Fruit fly (Drosophila melanogaster) whole organism: ENCODE data around the gene sev.

Experiments used
- CG8478 ChIP-seq: fragments of >200 bp; optimal IDR thresholded peaks from 2 replicates; lab custom pipeline; 2018; ENCODE audit warnings: inconsistent platforms
- Dll ChIP-seq: fragments of >200 bp; optimal IDR thresholded peaks from 2 replicates; lab custom pipeline; 2017
- EcR ChIP-seq, 2 experiments: fragments of >200 bp; optimal IDR thresholded peaks; 2 replicates each; lab custom pipeline; 2017; ENCODE audit warnings: missing biosample characterization in 2 of 2, missing genetic modification characterization in 2 of 2, missing genetic modification reagents in 2 of 2
- pan ChIP-seq: fragments of >200 bp; optimal IDR thresholded peaks from 2 replicates; lab custom pipeline; 2017
- psq ChIP-seq: fragments of >200 bp; optimal IDR thresholded peaks from 2 replicates; lab custom pipeline; 2017
- usp ChIP-seq: fragments of >200 bp; optimal IDR thresholded peaks from 2 replicates; lab custom pipeline; 2017; ENCODE audit warnings: missing biosample characterization, missing genetic modification characterization, mixed read lengths

Gene sev

dm6 chrX:11092201-11092600, 6.1 kb upstream of the sev start, which contains the start of gene CG2061:
Gene CG2061, plus strand, starts transcription at chrX:11092492.
- TF ChIP-seq pan (lab: Kevin White, UChicago) (no peak), Dll (no peak), EcR (GFP tag; optimal IDR thresholded peaks at IDR 0.05; lab: Kevin White, UChicago) (no peak), usp (GFP tag; lab: Kevin White, UChicago) (no peak)

dm6 chrX:11090161-11090560, 4.1 kb upstream of the sev start, which contains the start of gene CG2076:
Gene CG2076, plus strand, starts transcription at chrX:11090210.
- no peak for TF ChIP-seq usp (GFP tag; lab: Kevin White, UChicago)
- no peak for TF ChIP-seq pan (lab: Kevin White, UChicago)
- no peak for TF ChIP-seq EcR (GFP tag; optimal IDR thresholded peaks at IDR 0.05; lab: Kevin White, UChicago)
- TF ChIP-seq CG8478 (lab: Kevin White, UChicago) = no peak
- TF ChIP-seq psq (lab: Kevin White, UChicago) = no peak
- TF ChIP-seq Dll = no peak

- TF ChIP-seq CG8478 (lab: Kevin White, UChicago) (no peak), usp (GFP tag; lab: Kevin White, UChicago) (no peak), pan (lab: Kevin White, UChicago) (no peak)
These were observed 2.8 kb upstream of the sev start, which contains the start of gene Vago for dm6 chrX:11088778-11089340. Gene Vago, plus strand, starts transcription at chrX:11089290.

dm6 chrX:11087384-11087783, 1.3 kb upstream of the sev start:
- TF ChIP-seq pan (lab: Kevin White, UChicago) = no peak
- TF ChIP-seq EcR (GFP tag; optimal IDR thresholded peaks at IDR 0.05; lab: Kevin White, UChicago) = no peak
- no peak for TF ChIP-seq Dll
- no peak for TF ChIP-seq psq (lab: Kevin White, UChicago)
- no peak for TF ChIP-seq usp (GFP tag; lab: Kevin White, UChicago)
- TF ChIP-seq CG8478 (lab: Kevin White, UChicago) = no peak

- TF ChIP-seq pan (lab: Kevin White, UChicago) (no peak), EcR (GFP tag; optimal IDR thresholded peaks at IDR 0.05; lab: Kevin White, UChicago) (no peak), usp (GFP tag; lab: Kevin White, UChicago) (no peak), Dll (no peak), CG8478 (lab: Kevin White, UChicago) (no peak), psq (lab: Kevin White, UChicago) (no peak)
These were observed 3.1 kb downstream of the sev start for dm6 chrX:11083007-11083406.

- TF ChIP-seq Dll (no peak), pan (lab: Kevin White, UChicago) (no peak), EcR (GFP tag; optimal IDR thresholded peaks at IDR 0.05; lab: Kevin White, UChicago) (no peak), usp (GFP tag; lab: Kevin White, UChicago) (no peak), psq (lab: Kevin White, UChicago) (no peak), CG8478 (lab: Kevin White, UChicago) (no peak)
These were observed 4.3 kb downstream of the sev start for dm6 chrX:11081834-11082233.

- TF ChIP-seq CG8478 (lab: Kevin White, UChicago) (no peak), pan (lab: Kevin White, UChicago) (no peak), psq (lab: Kevin White, UChicago) (no peak), usp (GFP tag; lab: Kevin White, UChicago) (no peak), Dll (no peak), EcR (GFP tag; optimal IDR thresholded peaks at IDR 0.05; lab: Kevin White, UChicago) (no peak)
These were observed 4.9 kb downstream of the sev start for dm6 chrX:11081242-11081641.

- no peak for TF ChIP-seq usp (GFP tag; lab: Kevin White, UChicago)
- no peak for TF ChIP-seq EcR (GFP tag; optimal IDR thresholded peaks at IDR 0.05; lab: Kevin White, UChicago)
- no peak for TF ChIP-seq psq (lab: Kevin White, UChicago)
- TF ChIP-seq Dll = no peak
- TF ChIP-seq pan (lab: Kevin White, UChicago) = no peak
- TF ChIP-seq CG8478 (lab: Kevin White, UChicago) = no peak
These were observed 19.8 kb downstream of the sev start, which contains the start of gene CG15203 for dm6 chrX:11066252-11066651. Gene CG15203, plus strand, starts transcription at chrX:11066552.

dm6 chrX:11063070-11063469, 23.0 kb downstream of the sev start, which contains the start of gene CG1537:
Gene CG1537, minus strand, starts transcription at chrX:11063170.
- TF ChIP-seq Dll (no peak), pan (lab: Kevin White, UChicago) (no peak), CG8478 (lab: Kevin White, UChicago) (no peak), psq (lab: Kevin White, UChicago) (no peak), EcR (GFP tag; optimal IDR thresholded peaks at IDR 0.05; lab: Kevin White, UChicago) (no peak), usp (GFP tag; lab: Kevin White, UChicago) (no peak)

dm6 chrX:11059519-11059918, 26.6 kb downstream of the sev start, which contains the start of gene CG1545:
Gene CG1545, minus strand, starts transcription at chrX:11059619.
- TF ChIP-seq psq (lab: Kevin White, UChicago) (no peak), Dll (no peak), CG8478 (lab: Kevin White, UChicago) (no peak), usp (GFP tag; lab: Kevin White, UChicago) (no peak), EcR (GFP tag; optimal IDR thresholded peaks at IDR 0.05; lab: Kevin White, UChicago) (no peak), pan (lab: Kevin White, UChicago) (no peak)

- TF ChIP-seq Dll (no peak), usp (GFP tag; lab: Kevin White, UChicago) (no peak), psq (lab: Kevin White, UChicago) (no peak), CG8478 (lab: Kevin White, UChicago) (no peak), EcR (GFP tag; optimal IDR thresholded peaks at IDR 0.05; lab: Kevin White, UChicago) (no peak), pan (lab: Kevin White, UChicago) (no peak)
These were observed 32.6 kb downstream of the sev start, which contains the start of gene CG1552 for dm6 chrX:11053456-11053855. Gene CG1552, minus strand, starts transcription at chrX:11053556.

- no peak for TF ChIP-seq CG8478 (lab: Kevin White, UChicago)
- TF ChIP-seq psq (lab: Kevin White, UChicago) = no peak
- no peak for TF ChIP-seq usp (GFP tag; lab: Kevin White, UChicago)
- no peak for TF ChIP-seq Dll
- no peak for TF ChIP-seq EcR (GFP tag; optimal IDR thresholded peaks at IDR 0.05; lab: Kevin White, UChicago)
- no peak for TF ChIP-seq pan (lab: Kevin White, UChicago)
These were observed 41.6 kb downstream of the sev start, which contains the start of gene SmydA-4 for dm6 chrX:11044456-11044855. Gene SmydA-4, plus strand, starts transcription at chrX:11044756.
